ENCODE assay signal across 2 fruit fly cellular contexts in genomic region chr3R:21757550-21757949, dm6.
A peak's percentile ranks its signal among the peaks of the same experiment; 100 is the strongest.
TF ChIP-seq lines count a peak whose summit lies in the region.

No protein-coding gene starts in this region.

- TF ChIP-seq CTCF in whole organism, embryonic (GFP tag; optimal IDR thresholded peaks at IDR 0.05; lab: Kevin White, UChicago) = no peak

TF ChIP-seq in whole organism, adult, 20 proteins besides CTCF, POLR2A, EP300 and RAD21:
- TF ChIP-seq cic (GFP tag; optimal IDR thresholded peaks at IDR 0.05; lab: Kevin White, UChicago) (peak; percentile 66), CG14711 (tag; optimal IDR thresholded peaks at IDR 0.05; lab: Kevin White, UChicago) (no peak), CG7101 (tag; optimal IDR thresholded peaks at IDR 0.05; lab: Kevin White, UChicago) (no peak), ovo (GFP tag; optimal IDR thresholded peaks at IDR 0.05; lab: Kevin White, UChicago) (no peak), tj (GFP tag; optimal IDR thresholded peaks at IDR 0.05; lab: Kevin White, UChicago) (no peak), CG12768 (GFP tag; optimal IDR thresholded peaks at IDR 0.05; lab: Kevin White, UChicago) (no peak), CG1620 (GFP tag; optimal IDR thresholded peaks at IDR 0.05; lab: Kevin White, UChicago) (no peak)

TF ChIP-seq in whole organism, embryonic, 481 proteins besides CTCF, POLR2A, EP300 and RAD21:
- TF ChIP-seq dysf (GFP tag; IDR thresholded peaks at IDR 0.05; lab: Robert Waterston, UW) (no peak), CG8944 (GFP tag; optimal IDR thresholded peaks at IDR 0.05; lab: Kevin White, UChicago) (no peak), CG11695 (GFP tag; IDR thresholded peaks at IDR 0.05; lab: Robert Waterston, UW) (no peak), dpn (GFP tag; optimal IDR thresholded peaks at IDR 0.05; lab: Kevin White, UChicago) (no peak), bsh (GFP tag; optimal IDR thresholded peaks at IDR 0.05; lab: Kevin White, UChicago) (no peak), Xrp1 (GFP tag; IDR thresholded peaks at IDR 0.05; lab: Robert Waterston, UW) (no peak), Meics (GFP tag; optimal IDR thresholded peaks at IDR 0.05; lab: Kevin White, UChicago) (no peak), CG1529 (GFP tag; optimal IDR thresholded peaks at IDR 0.05; lab: Kevin White, UChicago) (no peak), cwo (GFP tag; optimal IDR thresholded peaks at IDR 0.05; lab: Kevin White, UChicago) (peak; percentile 66), sug (tag; optimal IDR thresholded peaks at IDR 0.05; lab: Kevin White, UChicago) (peak; percentile 34), CG14441 (GFP tag; IDR thresholded peaks at IDR 0.05; lab: Robert Waterston, UW) (no peak), CG4328 (GFP tag; optimal IDR thresholded peaks at IDR 0.05; lab: Kevin White, UChicago) (no peak), lab (GFP tag; optimal IDR thresholded peaks at IDR 0.05; lab: Kevin White, UChicago) (peak; percentile 2), tap (tag; optimal IDR thresholded peaks at IDR 0.05; lab: Kevin White, UChicago) (no peak), phol (tag; optimal IDR thresholded peaks at IDR 0.05; lab: Kevin White, UChicago) (no peak), unc-4 (GFP tag; IDR thresholded peaks at IDR 0.05; lab: Robert Waterston, UW; ENCODE audit: partially characterized antibody) (no peak), B-H2 (GFP tag; optimal IDR thresholded peaks at IDR 0.05; lab: Kevin White, UChicago) (peak; percentile 13), CG30403 (GFP tag; optimal IDR thresholded peaks at IDR 0.05; lab: Kevin White, UChicago) (no peak), Sin3A (optimal IDR thresholded peaks at IDR 0.05; lab: Kevin White, UChicago) (no peak)
